Fruit fly (Drosophila melanogaster) whole organism, wandering third instar larva: ENCODE measurements around the gene croc.

Experiments
- CG32264 ChIP-seq: fragments of 200-800 bp; sonication (Bioruptor generic); optimal IDR thresholded peaks from 2 replicates; lab custom pipeline; 2016; ENCODE audit warnings: missing biosample characterization, missing genetic modification characterization
- Jra ChIP-seq: sonication (Bioruptor generic); optimal IDR thresholded peaks from 2 replicates; lab custom pipeline; 2016; ENCODE audit warnings: missing biosample characterization, missing genetic modification characterization
- Mio ChIP-seq: sonication (Bioruptor generic); optimal IDR thresholded peaks from 2 replicates; lab custom pipeline; 2016; ENCODE audit warnings: missing biosample characterization, missing genetic modification characterization
- br ChIP-seq: fragments of 200-800 bp; sonication (Bioruptor generic); optimal IDR thresholded peaks from 2 replicates; lab custom pipeline; 2016; ENCODE audit warnings: missing biosample characterization, missing genetic modification characterization

DNA sequence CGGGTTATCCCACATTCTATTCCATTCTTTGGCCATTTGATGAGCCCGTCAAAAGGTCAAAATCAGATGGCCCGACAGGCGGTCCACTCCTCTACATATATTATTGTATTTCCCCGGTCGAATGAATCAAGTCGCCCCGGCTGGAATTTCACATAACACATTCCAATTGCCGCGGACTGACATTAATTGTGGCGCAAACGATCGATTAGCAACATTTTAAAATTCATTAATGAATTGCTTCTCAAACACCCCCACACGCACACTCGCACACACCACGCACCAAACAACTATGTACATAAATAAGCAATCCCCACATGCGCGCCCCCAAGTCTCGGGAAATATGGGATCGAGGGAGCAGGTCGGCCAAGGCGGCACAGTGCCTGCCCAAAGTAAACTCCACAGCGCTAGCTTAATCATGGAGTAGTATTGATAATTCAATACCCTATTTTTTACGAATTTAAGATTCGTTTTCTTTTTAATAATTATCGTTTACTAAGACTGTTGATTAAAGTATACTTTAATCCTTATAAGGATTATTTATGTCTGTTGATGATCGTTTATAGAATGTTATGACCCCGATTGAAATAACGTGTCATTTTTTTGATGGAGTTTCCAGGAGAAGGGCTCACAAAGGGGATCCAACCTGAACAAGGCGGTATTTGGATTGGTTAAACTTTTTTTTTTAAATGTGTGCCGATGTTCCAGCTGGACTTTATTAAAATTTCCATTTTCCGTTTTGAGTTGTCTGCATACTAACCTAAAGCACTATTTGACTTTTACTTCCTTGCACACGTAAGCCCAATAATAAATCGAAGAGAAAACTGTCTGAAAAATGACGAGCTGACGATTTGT, 10.8 kb downstream of the croc start:
- TF ChIP-seq Mio (GFP tag; lab: Kevin White, UChicago) (no peak), Jra (GFP tag; lab: Kevin White, UChicago) (no peak), br (GFP tag; lab: Kevin White, UChicago) (no peak), CG32264 (GFP tag; lab: Kevin White, UChicago) (no peak)
